Worm (Caenorhabditis elegans) whole organism, L1 larva: ENCODE data around the gene bed-3.

ENCODE experiments used
- blmp-1 ChIP-seq: fragments of 150-350 bp; optimal IDR thresholded peaks from 2 replicates; lab custom pipeline; 2014; ENCODE audit warnings: missing biosample characterization, missing genetic modification characterization
- lin-13 ChIP-seq: fragments of 150-350 bp; optimal IDR thresholded peaks from 2 replicates; lab custom pipeline; 2014; ENCODE audit warnings: missing biosample characterization, missing genetic modification reagents, missing genetic modification characterization
- unc-62 ChIP-seq: fragments of 150-350 bp; optimal IDR thresholded peaks from 2 replicates; lab custom pipeline; 2014; ENCODE audit warnings: missing biosample characterization, missing genetic modification reagents, missing genetic modification characterization

- no peak for TF ChIP-seq blmp-1 (tag; lab: Kevin White, UChicago)
- no peak for TF ChIP-seq lin-13 (GFP tag; lab: Kevin White, UChicago)
- no peak for TF ChIP-seq unc-62 (GFP tag; lab: Kevin White, UChicago)
These were observed 17.3 kb downstream of the bed-3 start, which contains the start of gene spe-29 for ce11 chrIV:9933580-9933979.
